Worm (Caenorhabditis elegans) whole organism, young adult: Measurements from ENCODE around the gene acs-14.

Experiments
- B0019.2 ChIP-seq: fragments of 200-800 bp; sonication (Bioruptor generic); conservative IDR thresholded peaks from 2 replicates; pipeline ENCODE4 v1.3.6; 2022; ENCODE audit warnings: missing genetic modification reagents, missing genetic modification characterization, missing compliant biosample characterization
- B0261.1 ChIP-seq: sonication (generic microtip); optimal IDR thresholded peaks from 2 replicates; lab custom pipeline; 2016; ENCODE audit warnings: mild to moderate bottlenecking, missing genetic modification characterization, moderate library complexity, missing compliant biosample characterization
- B0336.3 ChIP-seq: fragments of 200-800 bp; sonication (Bioruptor generic); IDR thresholded peaks from 2 replicates; pipeline ENCODE4 v1.3.6; 2022; ENCODE audit warnings: missing genetic modification characterization, missing compliant biosample characterization
- C06A6.2 ChIP-seq: fragments of 200-800 bp; sonication (Bioruptor generic); conservative IDR thresholded peaks from 2 replicates; pipeline ENCODE4 v1.3.6; 2022; ENCODE audit warnings: missing genetic modification characterization, missing compliant biosample characterization
- C17E4.6 ChIP-seq: fragments of 200-800 bp; sonication (Bioruptor generic); IDR thresholded peaks from 2 replicates; pipeline ENCODE4 v1.3.6; 2022; ENCODE audit warnings: missing genetic modification reagents, missing genetic modification characterization, missing compliant biosample characterization
- F22D6.2 ChIP-seq: sonication (generic microtip); optimal IDR thresholded peaks from 2 replicates; lab custom pipeline; 2016; ENCODE audit warnings: mild to moderate bottlenecking, missing genetic modification characterization, missing compliant biosample characterization
- F33H1.4 ChIP-seq: fragments of 200-800 bp; sonication (Bioruptor generic); IDR thresholded peaks from 2 replicates; pipeline ENCODE4 v1.3.6; 2022; ENCODE audit warnings: missing genetic modification reagents, missing genetic modification characterization, missing compliant biosample characterization
- F57C9.4 ChIP-seq: sonication (generic microtip); optimal IDR thresholded peaks from 2 replicates; lab custom pipeline; 2017; ENCODE audit warnings: mild to moderate bottlenecking, missing genetic modification characterization, missing compliant biosample characterization
- K11D2.4 ChIP-seq: fragments of 200-800 bp; sonication (Bioruptor generic); IDR thresholded peaks from 2 replicates; pipeline ENCODE4 v1.3.6; 2022; ENCODE audit warnings: missing genetic modification reagents, missing genetic modification characterization, missing compliant biosample characterization
- Y79H2A.3 ChIP-seq: fragments of 200-800 bp; sonication (Bioruptor generic); conservative IDR thresholded peaks from 2 replicates; pipeline ENCODE4 v1.3.6; 2022; ENCODE audit warnings: missing genetic modification reagents, missing genetic modification characterization, missing compliant biosample characterization
- Y95B8A.8 ChIP-seq: fragments of 200-800 bp; sonication (Bioruptor generic); IDR thresholded peaks from 2 replicates; pipeline ENCODE4 v1.3.6; 2022; ENCODE audit warnings: missing genetic modification reagents, missing genetic modification characterization, missing compliant biosample characterization
- aptf-2 ChIP-seq: fragments of 200-800 bp; sonication (Bioruptor generic); conservative IDR thresholded peaks from 2 replicates; pipeline ENCODE4 v1.3.6; 2022; ENCODE audit warnings: missing genetic modification reagents, missing genetic modification characterization, missing compliant biosample characterization
- ceh-40 ChIP-seq: fragments of 200-800 bp; sonication (Bioruptor generic); IDR thresholded peaks from 2 replicates; pipeline ENCODE4 v1.3.6; 2022; ENCODE audit warnings: missing genetic modification characterization, missing compliant biosample characterization
- ceh-91 ChIP-seq: fragments of 200-800 bp; sonication (Bioruptor generic); IDR thresholded peaks from 2 replicates; pipeline ENCODE4 v1.3.6; 2022; ENCODE audit warnings: missing genetic modification reagents, missing genetic modification characterization, missing compliant biosample characterization
- die-1 ChIP-seq: sonication (generic microtip); optimal IDR thresholded peaks from 2 replicates; lab custom pipeline; 2016; ENCODE audit warnings: missing genotype, mild to moderate bottlenecking, missing genetic modification characterization, missing compliant biosample characterization
- dox-1 ChIP-seq: fragments of 200-800 bp; sonication (Bioruptor generic); IDR thresholded peaks from 2 replicates; pipeline ENCODE4 v1.3.6; 2022; ENCODE audit warnings: missing genetic modification reagents, missing genetic modification characterization, missing compliant biosample characterization
- dpff-1 ChIP-seq: sonication (generic microtip); optimal IDR thresholded peaks from 2 replicates; lab custom pipeline; 2017; ENCODE audit warnings: mild to moderate bottlenecking, missing genetic modification characterization, missing compliant biosample characterization
- dpl-1 ChIP-seq: fragments of 150-350 bp; optimal IDR thresholded peaks from 2 replicates; lab custom pipeline; 2014; ENCODE audit warnings: missing biosample characterization, missing genetic modification reagents, missing genetic modification characterization
- efl-1 ChIP-seq: fragments of 150-350 bp; optimal IDR thresholded peaks from 2 replicates; lab custom pipeline; 2014; ENCODE audit warnings: missing biosample characterization, missing genetic modification reagents, missing genetic modification characterization
- egl-18 ChIP-seq: fragments of 200-800 bp; sonication (Bioruptor generic); IDR thresholded peaks from 2 replicates; pipeline ENCODE4 v1.3.6; 2022; ENCODE audit warnings: missing genetic modification reagents, missing genetic modification characterization, missing compliant biosample characterization
- egl-44 ChIP-seq: fragments of 200-800 bp; sonication (Bioruptor generic); IDR thresholded peaks from 2 replicates; pipeline ENCODE4 v1.3.6; 2022; ENCODE audit warnings: missing genetic modification reagents, missing genetic modification characterization, missing compliant biosample characterization
- fkh-3 ChIP-seq: sonication (generic microtip); optimal IDR thresholded peaks from 2 replicates; lab custom pipeline; 2016; ENCODE audit warnings: mild to moderate bottlenecking, missing genetic modification characterization, missing compliant biosample characterization
- him-1 ChIP-seq: sonication (generic microtip); optimal IDR thresholded peaks from 2 replicates; lab custom pipeline; 2016; ENCODE audit warnings: missing genotype, missing genetic modification reagents, missing genetic modification characterization, missing compliant biosample characterization
- hrde-1 ChIP-seq: sonication (generic microtip); optimal IDR thresholded peaks from 2 replicates; lab custom pipeline; 2016; ENCODE audit warnings: missing genetic modification characterization, mild to moderate bottlenecking, missing compliant biosample characterization, moderate library complexity, missing genotype, missing genetic modification reagents, borderline replicate concordance
- lin-40 ChIP-seq: sonication (generic microtip); optimal IDR thresholded peaks from 2 replicates; lab custom pipeline; 2016; ENCODE audit warnings: missing genetic modification characterization, mild to moderate bottlenecking, missing compliant biosample characterization, missing genotype, missing genetic modification reagents
- lin-54 ChIP-seq: fragments of 200-800 bp; sonication (Bioruptor generic); optimal IDR thresholded peaks from 2 replicates; lab custom pipeline; 2018; ENCODE audit warnings: mild to moderate bottlenecking, missing genetic modification characterization, missing compliant biosample characterization
- madf-10 ChIP-seq: sonication (generic microtip); optimal IDR thresholded peaks from 2 replicates; lab custom pipeline; 2016; ENCODE audit warnings: mild to moderate bottlenecking, missing genetic modification characterization, missing compliant biosample characterization
- mcd-1 ChIP-seq: fragments of 200-800 bp; sonication (Bioruptor generic); IDR thresholded peaks from 2 replicates; pipeline ENCODE4 v1.3.6; 2022; ENCODE audit warnings: missing genetic modification reagents, missing genetic modification characterization, missing compliant biosample characterization
- nfya-1 ChIP-seq: sonication (generic microtip); optimal IDR thresholded peaks from 2 replicates; lab custom pipeline; 2017; ENCODE audit warnings: antibody characterized with exemption, missing compliant biosample characterization, missing genetic modification characterization, borderline replicate concordance; ENCODE audit not compliant: insufficient read depth
- nhr-90 ChIP-seq: sonication (generic microtip); optimal IDR thresholded peaks from 2 replicates; lab custom pipeline; 2016; ENCODE audit warnings: missing genotype, mild to moderate bottlenecking, missing genetic modification characterization, missing compliant biosample characterization
- pha-4 ChIP-seq: fragments of 150-350 bp; sonication (generic microtip); optimal IDR thresholded peaks from 2 replicates; lab custom pipeline; 2014; ENCODE audit warnings: missing biosample characterization, missing genetic modification reagents, missing genetic modification characterization
- repo-1 ChIP-seq: sonication (generic microtip); optimal IDR thresholded peaks from 2 replicates; lab custom pipeline; 2017; ENCODE audit warnings: mild to moderate bottlenecking, missing genetic modification characterization, missing compliant biosample characterization
- sdz-38 ChIP-seq: sonication (generic microtip); optimal IDR thresholded peaks from 2 replicates; lab custom pipeline; 2016; ENCODE audit warnings: missing genotype, missing genetic modification characterization, missing compliant biosample characterization
- snpc-1.1 ChIP-seq: sonication (generic microtip); optimal IDR thresholded peaks from 2 replicates; lab custom pipeline; 2017; ENCODE audit warnings: missing genetic modification characterization, mild to moderate bottlenecking, missing compliant biosample characterization, antibody characterized with exemption, moderate library complexity, missing genotype, missing genetic modification reagents; ENCODE audit not compliant: insufficient read depth
- snpc-4 ChIP-seq, 5 experiments: fragments of 150-350 bp in 1 of 5; sonication (generic microtip) in 4 of 5; optimal IDR thresholded peaks; 2 replicates each; lab custom pipeline; 2014 to 2018; ENCODE audit warnings: missing genetic modification characterization in 5 of 5, missing biosample characterization in 3 of 5, antibody characterized with exemption in 2 of 5, mild to moderate bottlenecking in 2 of 5, missing compliant biosample characterization in 2 of 5, missing genotype in 2 of 5, moderate library complexity in 2 of 5, missing genetic modification reagents in 1 of 5
- tbp1 ChIP-seq: fragments of 200-800 bp; sonication (Bioruptor generic); optimal IDR thresholded peaks from 2 replicates; lab custom pipeline; 2018; ENCODE audit warnings: mild to moderate bottlenecking, missing genetic modification characterization, missing compliant biosample characterization
- tlf-1 ChIP-seq: fragments of 200-800 bp; sonication (Bioruptor generic); optimal IDR thresholded peaks from 2 replicates; lab custom pipeline; 2018; ENCODE audit warnings: mild to moderate bottlenecking, missing genetic modification characterization, missing compliant biosample characterization
- unc-130 ChIP-seq: sonication (generic microtip); optimal IDR thresholded peaks from 2 replicates; lab custom pipeline; 2016; ENCODE audit warnings: missing genetic modification reagents, missing genetic modification characterization, missing compliant biosample characterization
- xnd-1 ChIP-seq: sonication (generic microtip); optimal IDR thresholded peaks from 2 replicates; lab custom pipeline; 2016; ENCODE audit warnings: missing genotype, missing genetic modification reagents, missing genetic modification characterization, missing compliant biosample characterization
- zim-3 ChIP-seq: sonication (generic microtip); optimal IDR thresholded peaks from 2 replicates; lab custom pipeline; 2017; ENCODE audit warnings: mild to moderate bottlenecking, missing genetic modification characterization, moderate library complexity, missing compliant biosample characterization
- ztf-22 ChIP-seq: fragments of 200-800 bp; sonication (Bioruptor generic); optimal IDR thresholded peaks from 2 replicates; lab custom pipeline; 2018; ENCODE audit warnings: mild to moderate bottlenecking, missing genetic modification characterization, moderate library complexity, missing compliant biosample characterization
- ztf-26 ChIP-seq: sonication (generic microtip); optimal IDR thresholded peaks from 2 replicates; lab custom pipeline; 2017; ENCODE audit warnings: missing genetic modification characterization, missing compliant biosample characterization
- ztf-28 ChIP-seq: fragments of 200-800 bp; sonication (Bioruptor generic); IDR thresholded peaks from 2 replicates; pipeline ENCODE4 v1.3.6; 2022; ENCODE audit warnings: missing genetic modification reagents, missing genetic modification characterization, missing compliant biosample characterization
- ztf-3 ChIP-seq: fragments of 200-800 bp; sonication (Bioruptor generic); optimal IDR thresholded peaks from 2 replicates; lab custom pipeline; 2018; ENCODE audit warnings: mild to moderate bottlenecking, missing genetic modification characterization, missing compliant biosample characterization

acs-14 gene

DNA sequence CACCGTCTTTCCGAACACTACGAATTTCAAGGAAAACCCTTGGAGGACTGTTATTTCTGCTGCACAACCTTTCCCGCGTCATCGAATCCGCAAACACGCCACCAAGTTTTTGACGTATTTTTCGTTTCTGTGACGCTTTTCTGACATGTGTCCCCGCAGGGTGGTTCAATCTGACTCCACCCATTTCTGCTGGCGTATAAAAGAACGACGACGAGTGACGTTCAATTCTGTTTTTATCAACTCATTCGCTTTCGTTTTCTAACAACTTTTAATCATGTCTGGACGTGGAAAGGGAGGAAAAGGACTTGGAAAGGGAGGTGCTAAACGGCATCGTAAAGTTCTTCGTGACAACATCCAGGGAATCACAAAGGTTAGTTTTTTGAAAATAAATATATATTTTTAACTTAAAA, 38.9 kb downstream of the acs-14 start, which contains the start of gene his-37 (continued):
- no peak for TF ChIP-seq fkh-3 (tag; lab: Kevin White, UChicago)
- TF ChIP-seq dpff-1 (tag; lab: Kevin White, UChicago), result no peak
- peak; percentile 97 for TF ChIP-seq tlf-1 (GFP tag; lab: Kevin White, UChicago)
- peak; percentile 64 for TF ChIP-seq F57C9.4 (tag; lab: Kevin White, UChicago)
- TF ChIP-seq madf-10, result peak; percentile 95
- TF ChIP-seq ztf-3 (GFP tag; lab: Kevin White, UChicago), result peak; percentile 78
- peak; percentile 98 for TF ChIP-seq K11D2.4 (GFP tag; lab: Robert Waterston, UW)
- TF ChIP-seq dpl-1 (GFP tag; lab: Kevin White, UChicago), result peak; percentile 50
- TF ChIP-seq nhr-90 (tag; lab: Kevin White, UChicago), result peak; percentile 95
- TF ChIP-seq ztf-22, result peak; percentile 94
- peak; percentile 98 for TF ChIP-seq dox-1
- TF ChIP-seq egl-18, result peak; percentile 96
- peak; percentile 55 for TF ChIP-seq F33H1.4 (GFP tag; lab: Robert Waterston, UW)
- TF ChIP-seq F22D6.2 (tag; lab: Kevin White, UChicago), result peak; percentile 92
- peak; percentile 96 for TF ChIP-seq pha-4
- peak; percentile 38 for TF ChIP-seq efl-1
- no peak for TF ChIP-seq unc-130 (GFP tag; lab: Kevin White, UChicago)
- peak; percentile 65 for TF ChIP-seq die-1 (tag; lab: Kevin White, UChicago)
- TF ChIP-seq ceh-91 (GFP tag; lab: Robert Waterston, UW), result no peak
- peak; percentile 99 for TF ChIP-seq lin-40 (tag; lab: Kevin White, UChicago)
- peak; percentile 94 for TF ChIP-seq repo-1
- TF ChIP-seq sdz-38 (tag; lab: Kevin White, UChicago), result no peak
- peak; percentile 93 for TF ChIP-seq mcd-1 (GFP tag; lab: Robert Waterston, UW)
- peak; percentile 81 for TF ChIP-seq tbp1
- TF ChIP-seq lin-54 (GFP tag; lab: Kevin White, UChicago), result peak; percentile 94
- peak; percentile 96 for TF ChIP-seq B0336.3 (GFP tag; lab: Robert Waterston, UW)
- TF ChIP-seq snpc-1.1, result no peak
- no peak for TF ChIP-seq aptf-2
- peak; percentile 98 for TF ChIP-seq ztf-26
- TF ChIP-seq B0019.2, result no peak
- peak; percentile 29 for TF ChIP-seq B0261.1 (tag; lab: Kevin White, UChicago)
- peak; percentile 40; the same call in 1 of the 2 replicates for TF ChIP-seq C17E4.6 (GFP tag; lab: Robert Waterston, UW)
- 0 out of 2 replicates have a peak, but pooled peaks have one; percentile 45 for TF ChIP-seq ztf-28 (GFP tag; lab: Robert Waterston, UW)
- TF ChIP-seq ceh-40 (GFP tag; lab: Robert Waterston, UW), result no peak
- no peak for TF ChIP-seq hrde-1
- TF ChIP-seq nfya-1, result no peak
- TF ChIP-seq Y95B8A.8, result 0 out of 2 replicates have a peak, but pooled peaks have one; percentile 48
- TF ChIP-seq xnd-1 (tag; lab: Kevin White, UChicago), result no peak
- TF ChIP-seq Y79H2A.3 (GFP tag; lab: Robert Waterston, UW), result no peak
- no peak for TF ChIP-seq him-1
- TF ChIP-seq snpc-4 (GFP tag; optimal IDR thresholded peaks at IDR 0.05; lab: Kevin White, UChicago), result peak; percentile 43
- TF ChIP-seq snpc-4 (tag; optimal IDR thresholded peaks at IDR 0.05; lab: Kevin White, UChicago), result peak; percentile 77 to 89 (median 84)
- TF ChIP-seq egl-44 (GFP tag; lab: Robert Waterston, UW), result peak; percentile 96
- no peak for TF ChIP-seq zim-3
- peak; percentile 96 for TF ChIP-seq C06A6.2 (GFP tag; lab: Robert Waterston, UW)
- TF ChIP-seq, all 124 proteins: peak for 79
